1 fruit fly cellular context compared by ENCODE assay signal in the genomic region with DNA sequence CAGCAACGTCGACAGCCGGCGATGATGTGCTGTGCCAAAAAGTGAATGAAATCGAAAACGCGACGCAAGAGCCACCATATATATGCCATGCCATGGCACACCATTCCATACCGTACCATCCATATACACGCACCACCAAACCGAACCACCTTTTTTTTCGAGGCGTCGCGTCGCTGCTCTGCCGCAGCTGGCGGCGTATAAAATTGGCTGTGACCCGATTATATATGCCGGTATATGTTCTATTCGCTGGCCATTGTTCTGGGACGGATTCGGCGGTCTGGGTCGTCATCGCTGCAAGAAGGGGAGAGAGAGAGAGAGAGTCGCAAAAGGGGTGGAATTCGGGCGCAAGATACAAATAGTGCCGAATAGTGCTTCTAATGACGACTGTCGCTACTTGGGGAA.
TF ChIP-seq lines count a peak whose summit lies in the region.

No protein-coding gene starts in this region.

TF ChIP-seq in whole organism, embryonic, 481 proteins besides CTCF, POLR2A, EP300 and RAD21 (continued from another document):
- TF ChIP-seq CG4360 (GFP tag; IDR thresholded peaks at IDR 0.05; lab: Robert Waterston, UW) (no peak), CG8765 (GFP tag; IDR thresholded peaks at IDR 0.05; lab: Robert Waterston, UW) (no peak), CG8359 (GFP tag; optimal IDR thresholded peaks at IDR 0.05; lab: Kevin White, UChicago; ENCODE audit: borderline replicate concordance) (no peak), so (GFP tag; IDR thresholded peaks at IDR 0.05; lab: Robert Waterston, UW) (peak; percentile 86; the same call in 2 of the 3 replicates), Spps (tag; optimal IDR thresholded peaks at IDR 0.05; lab: Kevin White, UChicago) (no peak), CG13287 (GFP tag; IDR thresholded peaks at IDR 0.05; lab: Robert Waterston, UW; ENCODE audit: partially characterized antibody) (peak; percentile 18; the same call in 1 of the 2 replicates), Oli (tag; optimal IDR thresholded peaks at IDR 0.05; lab: Kevin White, UChicago) (no peak), sqz (GFP tag; optimal IDR thresholded peaks at IDR 0.05; lab: Kevin White, UChicago) (peak; percentile 95), ken (GFP tag; IDR thresholded peaks at IDR 0.05; lab: Robert Waterston, UW) (no peak), pros (GFP tag; optimal IDR thresholded peaks at IDR 0.05; lab: Kevin White, UChicago) (peak; percentile 83), CG15269 (tag; optimal IDR thresholded peaks at IDR 0.05; lab: Kevin White, UChicago) (no peak), cwo (GFP tag; optimal IDR thresholded peaks at IDR 0.05; lab: Kevin White, UChicago) (no peak), Max (GFP tag; optimal IDR thresholded peaks at IDR 0.05; lab: Kevin White, UChicago) (no peak), abd-A (tag; optimal IDR thresholded peaks at IDR 0.05; lab: Kevin White, UChicago) (peak; percentile 79), jigr1 (GFP tag; IDR thresholded peaks at IDR 0.05; lab: Robert Waterston, UW) (no peak), Pdp1 (GFP tag; optimal IDR thresholded peaks at IDR 0.05; lab: Kevin White, UChicago) (peak in 1 of 2 experiments; percentile 35), maf-S (GFP tag; optimal IDR thresholded peaks at IDR 0.05; lab: Kevin White, UChicago) (no peak), Bgb (GFP tag; IDR thresholded peaks at IDR 0.05; lab: Robert Waterston, UW; ENCODE audit: partially characterized antibody) (0 out of 2 replicates have a peak, but pooled peaks have one; percentile 11), ttk (GFP tag; IDR thresholded peaks at IDR 0.05; lab: Robert Waterston, UW) (0 out of 2 replicates have a peak, but pooled peaks have one; percentile 21), CG32532 (GFP tag; IDR thresholded peaks at IDR 0.05; lab: Robert Waterston, UW) (no peak), twi (tag; optimal IDR thresholded peaks at IDR 0.05; lab: Kevin White, UChicago) (peak; percentile 32), CG8290 (GFP tag; optimal IDR thresholded peaks at IDR 0.05; lab: Kevin White, UChicago) (peak; percentile 14), CG8290 (tag; optimal IDR thresholded peaks at IDR 0.05; lab: Kevin White, UChicago) (no peak), Kr (GFP tag; optimal IDR thresholded peaks at IDR 0.05; lab: Kevin White, UChicago) (peak; percentile 78), D19A (tag; optimal IDR thresholded peaks at IDR 0.05; lab: Kevin White, UChicago) (peak; percentile 33), CG2199 (GFP tag; IDR thresholded peaks at IDR 0.05; lab: Robert Waterston, UW) (peak; percentile 60; the same call in 2 of the 3 replicates), Adf1 (GFP tag; IDR thresholded peaks at IDR 0.05; lab: Robert Waterston, UW) (peak; percentile 94), phol (tag; optimal IDR thresholded peaks at IDR 0.05; lab: Kevin White, UChicago) (no peak), PHDP (tag; optimal IDR thresholded peaks at IDR 0.05; lab: Kevin White, UChicago) (peak; percentile 6), CG17829 (tag; optimal IDR thresholded peaks at IDR 0.05; lab: Kevin White, UChicago) (no peak), Scr (GFP tag; IDR thresholded peaks at IDR 0.05; lab: Robert Waterston, UW; ENCODE audit: partially characterized antibody) (no peak), Med (GFP tag; lab: Kevin White, UChicago) (peak; percentile 66), kni (GFP tag; optimal IDR thresholded peaks at IDR 0.05; lab: Kevin White, UChicago) (peak; percentile 94), Trl (optimal IDR thresholded peaks at IDR 0.05; lab: Kevin White, UChicago) (peak; percentile 23 to 35), Trl (GFP tag; optimal IDR thresholded peaks at IDR 0.05; lab: Kevin White, UChicago) (no peak), org-1 (GFP tag; optimal IDR thresholded peaks at IDR 0.05; lab: Kevin White, UChicago) (no peak), CG13296 (GFP tag; optimal IDR thresholded peaks at IDR 0.05; lab: Kevin White, UChicago) (no peak), CG6689 (GFP tag; IDR thresholded peaks at IDR 0.05; lab: Robert Waterston, UW) (0 out of 2 replicates have a peak, but pooled peaks have one; percentile 11), crol (GFP tag; IDR thresholded peaks at IDR 0.05; lab: Robert Waterston, UW) (0 out of 2 replicates have a peak, but pooled peaks have one; percentile 22), exex (tag; optimal IDR thresholded peaks at IDR 0.05; lab: Kevin White, UChicago) (no peak), Lpt (GFP tag; optimal IDR thresholded peaks at IDR 0.05; lab: Kevin White, UChicago) (no peak), CG31388 (GFP tag; optimal IDR thresholded peaks at IDR 0.05; lab: Kevin White, UChicago) (no peak), CG4424 (GFP tag; optimal IDR thresholded peaks at IDR 0.05; lab: Kevin White, UChicago) (no peak), CG14710 (tag; optimal IDR thresholded peaks at IDR 0.05; lab: Kevin White, UChicago) (no peak), CG31224 (GFP tag; IDR thresholded peaks at IDR 0.05; lab: Robert Waterston, UW) (peak; percentile 98), row (GFP tag; IDR thresholded peaks at IDR 0.05; lab: Robert Waterston, UW) (peak; percentile 22; the same call in 1 of the 3 replicates), Hr78 (GFP tag; optimal IDR thresholded peaks at IDR 0.05; lab: Kevin White, UChicago) (peak in 1 of 2 experiments; percentile 73), CG13894 (tag; optimal IDR thresholded peaks at IDR 0.05; lab: Kevin White, UChicago) (peak; percentile 85), CG11085 (GFP tag; IDR thresholded peaks at IDR 0.05; lab: Robert Waterston, UW) (no peak), CG10565 (GFP tag; optimal IDR thresholded peaks at IDR 0.05; lab: Kevin White, UChicago) (no peak), CG10543 (GFP tag; optimal IDR thresholded peaks at IDR 0.05; lab: Kevin White, UChicago) (peak; percentile 92), Meics (GFP tag; optimal IDR thresholded peaks at IDR 0.05; lab: Kevin White, UChicago) (peak; percentile 93), CG1602 (GFP tag; optimal IDR thresholded peaks at IDR 0.05; lab: Kevin White, UChicago) (no peak), CrebB (tag; optimal IDR thresholded peaks at IDR 0.05; lab: Kevin White, UChicago) (peak; percentile 2), CG10267 (tag; optimal IDR thresholded peaks at IDR 0.05; lab: Kevin White, UChicago) (no peak), bsh (GFP tag; optimal IDR thresholded peaks at IDR 0.05; lab: Kevin White, UChicago) (no peak), sna (GFP tag; IDR thresholded peaks at IDR 0.05; lab: Robert Waterston, UW; ENCODE audit: partially characterized antibody) (0 out of 2 replicates have a peak, but pooled peaks have one; percentile 20), emc (GFP tag; optimal IDR thresholded peaks at IDR 0.05; lab: Kevin White, UChicago) (no peak), Hmr (GFP tag; optimal IDR thresholded peaks at IDR 0.05; lab: Kevin White, UChicago) (peak; percentile 19), CG12769 (tag; optimal IDR thresholded peaks at IDR 0.05; lab: Kevin White, UChicago) (peak; percentile 91), eyg (GFP tag; optimal IDR thresholded peaks at IDR 0.05; lab: Kevin White, UChicago) (no peak), CG6175 (GFP tag; IDR thresholded peaks at IDR 0.05; lab: Robert Waterston, UW) (peak; percentile 54; the same call in 1 of the 3 replicates), D (optimal IDR thresholded peaks at IDR 0.05; lab: Kevin White, UChicago) (no peak), D (GFP tag; optimal IDR thresholded peaks at IDR 0.05; lab: Kevin White, UChicago) (peak; percentile 5), da (GFP tag; optimal IDR thresholded peaks at IDR 0.05; lab: Kevin White, UChicago) (no peak), ftz-f1 (GFP tag; optimal IDR thresholded peaks at IDR 0.05; lab: Kevin White, UChicago) (peak; percentile 4), toy (GFP tag; IDR thresholded peaks at IDR 0.05; lab: Robert Waterston, UW) (no peak)
TF ChIP-seq in whole organism, embryonic: peak in this region for 47.
